Worm (Caenorhabditis elegans) whole organism, L1 larva: Measurements from ENCODE around the gene ceh-36.

ENCODE experiments used
- C16A3.4 ChIP-seq: fragments of 150-350 bp; optimal IDR thresholded peaks from 2 replicates; lab custom pipeline; 2014; ENCODE audit warnings: missing biosample characterization, missing genetic modification characterization
- Y116A8C.19 ChIP-seq: sonication (generic microtip); optimal IDR thresholded peaks from 2 replicates; lab custom pipeline; 2016; ENCODE audit warnings: missing compliant biosample characterization, missing genetic modification characterization, borderline replicate concordance
- aha-1 ChIP-seq: fragments of 150-350 bp; optimal IDR thresholded peaks from 2 replicates; lab custom pipeline; 2014; ENCODE audit warnings: missing biosample characterization, missing genetic modification characterization
- aly-2 ChIP-seq: fragments of 150-350 bp; optimal IDR thresholded peaks from 2 replicates; lab custom pipeline; 2014; ENCODE audit warnings: missing biosample characterization, missing genetic modification characterization
- ama-1 ChIP-seq: fragments of 150-350 bp; optimal IDR thresholded peaks from 2 replicates; lab custom pipeline; 2014
- ceh-63 ChIP-seq: fragments of 200-800 bp; sonication (Bioruptor generic); optimal IDR thresholded peaks from 2 replicates; lab custom pipeline; 2018; ENCODE audit warnings: mild to moderate bottlenecking, missing genetic modification characterization, missing compliant biosample characterization
- ceh-82 ChIP-seq, 3 experiments: fragments of 150-350 bp in 1 of 3; sonication (generic microtip) in 2 of 3; optimal IDR thresholded peaks; 2 replicates each; lab custom pipeline; 2014 to 2017; ENCODE audit warnings: missing biosample characterization in 3 of 3, missing genetic modification characterization in 3 of 3
- ceh-90 ChIP-seq: sonication (generic microtip); optimal IDR thresholded peaks from 2 replicates; lab custom pipeline; 2016; ENCODE audit warnings: missing genetic modification characterization, missing compliant biosample characterization
- dpl-1 ChIP-seq, 3 experiments: fragments of 150-350 bp in 2 of 3; sonication (generic microtip) in 1 of 3; optimal IDR thresholded peaks; 2 replicates each; lab custom pipeline; 2014 to 2017; ENCODE audit warnings: missing biosample characterization in 3 of 3, missing genetic modification characterization in 3 of 3, missing genetic modification reagents in 3 of 3
- dsc-1 ChIP-seq: sonication (generic microtip); optimal IDR thresholded peaks from 2 replicates; lab custom pipeline; 2016; ENCODE audit warnings: mild to moderate bottlenecking, missing genetic modification characterization, missing compliant biosample characterization
- efl-1 ChIP-seq, 4 experiments: fragments of 150-350 bp; optimal IDR thresholded peaks in 3 of 4; peaks in 1 of 4; 1 replicate in 1 of 4; 2 replicates in 3 of 4; lab custom pipeline; 2014; ENCODE audit warnings: missing biosample characterization in 2 of 4, missing genetic modification characterization in 2 of 4, missing genetic modification reagents in 2 of 4
- efl-3 ChIP-seq: fragments of 200-800 bp; sonication (Bioruptor generic); optimal IDR thresholded peaks from 2 replicates; lab custom pipeline; 2018; ENCODE audit warnings: mild to moderate bottlenecking, missing genetic modification characterization, missing compliant biosample characterization
- egl-27 ChIP-seq, 2 experiments: fragments of 150-350 bp in 1 of 2; sonication (generic microtip); optimal IDR thresholded peaks; 3 replicates each; lab custom pipeline; 2017 to 2018; ENCODE audit warnings: missing biosample characterization in 2 of 2, missing genetic modification characterization in 2 of 2, missing genetic modification reagents in 2 of 2
- elt-2 ChIP-seq: sonication (generic microtip); optimal IDR thresholded peaks from 2 replicates; lab custom pipeline; 2016; ENCODE audit warnings: missing genetic modification characterization, mild to moderate bottlenecking, inconsistent platforms, missing compliant biosample characterization, missing genetic modification reagents
- ets-5 ChIP-seq: fragments of 200-800 bp; sonication (Bioruptor generic); IDR thresholded peaks from 2 replicates; pipeline ENCODE4 v1.3.6; 2022; ENCODE audit warnings: missing genetic modification characterization, missing compliant biosample characterization
- fkh-10 ChIP-seq: sonication (generic microtip); optimal IDR thresholded peaks from 2 replicates; lab custom pipeline; 2017; ENCODE audit warnings: missing biosample characterization, missing genetic modification reagents, missing genetic modification characterization
- fkh-8 ChIP-seq: sonication (generic microtip); optimal IDR thresholded peaks from 2 replicates; lab custom pipeline; 2016; ENCODE audit warnings: mild to moderate bottlenecking, missing genetic modification characterization, missing compliant biosample characterization
- grh-1 ChIP-seq: fragments of 200-800 bp; sonication (Bioruptor generic); IDR thresholded peaks from 2 replicates; pipeline ENCODE4 v1.3.6; 2022; ENCODE audit warnings: missing genetic modification reagents, missing genetic modification characterization, missing compliant biosample characterization
- hpl-2 ChIP-seq: fragments of 150-350 bp; optimal IDR thresholded peaks from 2 replicates; lab custom pipeline; 2014; ENCODE audit warnings: missing biosample characterization, missing genetic modification reagents, missing genetic modification characterization
- irx-1 ChIP-seq: sonication (generic microtip); optimal IDR thresholded peaks from 2 replicates; lab custom pipeline; 2016; ENCODE audit warnings: missing genetic modification characterization, missing compliant biosample characterization
- jun-1 ChIP-seq: fragments of 150-350 bp; optimal IDR thresholded peaks from 2 replicates; lab custom pipeline; 2014; ENCODE audit warnings: missing biosample characterization, missing genetic modification reagents, missing genetic modification characterization
- lin-39 ChIP-seq: fragments of 150-350 bp; optimal IDR thresholded peaks from 2 replicates; lab custom pipeline; 2014; ENCODE audit warnings: missing biosample characterization, missing genetic modification reagents, missing genetic modification characterization
- lir-3 ChIP-seq: sonication (generic microtip); optimal IDR thresholded peaks from 2 replicates; lab custom pipeline; 2016; ENCODE audit warnings: mild to moderate bottlenecking, missing genetic modification characterization, moderate library complexity, missing compliant biosample characterization; ENCODE audit not compliant: poor library complexity
- mab-9 ChIP-seq: fragments of 200-800 bp; sonication (Bioruptor generic); IDR thresholded peaks from 2 replicates; pipeline ENCODE4 v1.3.6; 2022; ENCODE audit warnings: missing genetic modification reagents, missing genetic modification characterization, missing compliant biosample characterization
- mdl-1 ChIP-seq, 2 experiments: fragments of 150-350 bp; optimal IDR thresholded peaks; 2 replicates each; lab custom pipeline; 2014 to 2017; ENCODE audit warnings: missing biosample characterization in 2 of 2, missing genetic modification characterization in 2 of 2, inconsistent platforms in 1 of 2
- mef-2 ChIP-seq: fragments of 150-350 bp; optimal IDR thresholded peaks from 2 replicates; lab custom pipeline; 2014; ENCODE audit warnings: missing biosample characterization, missing genetic modification characterization
- nhr-11 ChIP-seq: fragments of 150-350 bp; optimal IDR thresholded peaks from 2 replicates; lab custom pipeline; 2014; ENCODE audit warnings: missing biosample characterization, missing genetic modification characterization
- nhr-20 ChIP-seq: sonication (generic microtip); optimal IDR thresholded peaks from 2 replicates; lab custom pipeline; 2016; ENCODE audit warnings: mild to moderate bottlenecking, missing genetic modification characterization, missing compliant biosample characterization
- nhr-47 ChIP-seq: sonication (generic microtip); optimal IDR thresholded peaks from 2 replicates; lab custom pipeline; 2016; ENCODE audit warnings: mild to moderate bottlenecking, missing genetic modification characterization, moderate library complexity, missing compliant biosample characterization
- nhr-71 ChIP-seq: sonication (generic microtip); optimal IDR thresholded peaks from 2 replicates; lab custom pipeline; 2016; ENCODE audit warnings: mild to moderate bottlenecking, missing genetic modification characterization, moderate library complexity, missing compliant biosample characterization
- nhr-77 ChIP-seq: fragments of 150-350 bp; optimal IDR thresholded peaks from 2 replicates; lab custom pipeline; 2014; ENCODE audit warnings: missing biosample characterization, missing genetic modification characterization
- nhr-85 ChIP-seq: sonication (generic microtip); peaks from one replicate; lab custom pipeline; 2016; ENCODE audit warnings: missing genetic modification characterization, inconsistent platforms, missing compliant biosample characterization
- nhr-90 ChIP-seq: sonication (generic microtip); optimal IDR thresholded peaks from 2 replicates; lab custom pipeline; 2016; ENCODE audit warnings: mild to moderate bottlenecking, missing genetic modification characterization, missing compliant biosample characterization; ENCODE audit not compliant: poor library complexity
- rnt-1 ChIP-seq: sonication (generic microtip); optimal IDR thresholded peaks from 2 replicates; lab custom pipeline; 2016; ENCODE audit warnings: mild to moderate bottlenecking, missing genetic modification characterization, moderate library complexity, missing compliant biosample characterization
- skn-1 ChIP-seq: fragments of 150-350 bp; optimal IDR thresholded peaks from 2 replicates; lab custom pipeline; 2014; ENCODE audit warnings: missing biosample characterization, missing genetic modification characterization
- sox-4 ChIP-seq: sonication (generic microtip); optimal IDR thresholded peaks from 2 replicates; lab custom pipeline; 2016; ENCODE audit warnings: missing genetic modification characterization, missing compliant biosample characterization
- sup-37 ChIP-seq: fragments of 200-800 bp; sonication (Bioruptor generic); optimal IDR thresholded peaks from 2 replicates; lab custom pipeline; 2018; ENCODE audit warnings: mild to moderate bottlenecking, missing genetic modification characterization, missing compliant biosample characterization
- swsn-7 ChIP-seq: sonication (generic microtip); optimal IDR thresholded peaks from 2 replicates; lab custom pipeline; 2016; ENCODE audit warnings: missing genetic modification characterization, missing compliant biosample characterization
- tbx-2 ChIP-seq: sonication (generic microtip); optimal IDR thresholded peaks from 2 replicates; lab custom pipeline; 2016; ENCODE audit warnings: missing genetic modification characterization, missing compliant biosample characterization
- tlp-1 ChIP-seq: fragments of 150-350 bp; optimal IDR thresholded peaks from 2 replicates; lab custom pipeline; 2014; ENCODE audit warnings: missing biosample characterization, missing genetic modification characterization
- unc-130 ChIP-seq: fragments of 150-350 bp; optimal IDR thresholded peaks from 2 replicates; lab custom pipeline; 2017; ENCODE audit warnings: missing biosample characterization, missing genetic modification characterization, inconsistent platforms
- unc-30 ChIP-seq: sonication (generic microtip); optimal IDR thresholded peaks from 2 replicates; lab custom pipeline; 2017; ENCODE audit warnings: missing biosample characterization, missing genetic modification characterization
- unc-86 ChIP-seq: sonication (generic microtip); optimal IDR thresholded peaks from 2 replicates; lab custom pipeline; 2016; ENCODE audit warnings: missing genetic modification characterization, missing compliant biosample characterization
- zip-4 ChIP-seq: fragments of 200-800 bp; sonication (Bioruptor generic); optimal IDR thresholded peaks from 2 replicates; lab custom pipeline; 2018; ENCODE audit warnings: mild to moderate bottlenecking, missing genetic modification characterization, moderate library complexity, missing compliant biosample characterization
- ztf-4 ChIP-seq: fragments of 150-350 bp; optimal IDR thresholded peaks from 2 replicates; lab custom pipeline; 2014; ENCODE audit warnings: missing biosample characterization, missing genetic modification characterization

Gene ceh-36

ce11 chrX:14228764-14229163 is 42.4 kb upstream of the ceh-36 start:
- TF ChIP-seq nhr-90 (tag; lab: Kevin White, UChicago) (peak; percentile 16), irx-1 (tag; lab: Kevin White, UChicago) (no peak), nhr-20 (peak; percentile 11)
- TF ChIP-seq, all 84 proteins: peak for 2

DNA sequence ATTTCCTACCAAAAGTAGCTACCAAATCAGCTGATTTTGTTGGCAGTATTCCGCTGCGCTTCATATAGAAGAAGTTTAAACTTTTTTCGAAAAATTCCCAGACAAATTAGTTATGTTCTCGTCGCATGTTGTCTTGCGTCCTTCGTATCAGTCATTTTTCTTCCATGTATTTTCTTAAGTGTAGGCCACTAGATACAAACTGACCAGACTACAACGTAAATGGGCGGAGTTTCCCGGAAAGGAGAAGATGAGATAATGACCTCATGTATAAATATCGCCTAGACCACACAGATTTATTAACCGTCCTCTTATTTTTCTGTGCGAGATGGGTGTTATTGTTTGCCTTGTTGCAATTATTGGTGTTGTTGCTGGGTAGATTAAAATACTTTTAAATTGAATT is 38.9 kb upstream of the ceh-36 start, which contains the start of gene cyp-13B2:
Gene cyp-13B2, plus strand, starts transcription at position 301 of the 400 bp plus-strand sequence.
- TF ChIP-seq Y116A8C.19 (tag; lab: Kevin White, UChicago), result no peak
- no peak for TF ChIP-seq unc-130
- TF ChIP-seq efl-1 (optimal IDR thresholded peaks at IDR 0.05; lab: Kevin White, UChicago), result no peak
- TF ChIP-seq efl-1 (GFP tag; optimal IDR thresholded peaks at IDR 0.05 in 1 of 2; lab: Kevin White, UChicago), result peak in 1 of 2 experiments; percentile 4
- no peak for TF ChIP-seq mdl-1 (tag; optimal IDR thresholded peaks at IDR 0.05; lab: Kevin White, UChicago)
- TF ChIP-seq unc-30 (tag; lab: Kevin White, UChicago), result no peak
- TF ChIP-seq zip-4, result no peak

- no peak for TF ChIP-seq ama-1 (lab: Kevin White, UChicago)
- TF ChIP-seq aha-1 (tag; lab: Kevin White, UChicago), result no peak
- TF ChIP-seq irx-1 (tag; lab: Kevin White, UChicago), result no peak
- no peak for TF ChIP-seq mef-2
- TF ChIP-seq efl-3, result no peak
- no peak for TF ChIP-seq ets-5 (GFP tag; lab: Robert Waterston, UW)
- no peak for TF ChIP-seq ceh-63 (GFP tag; lab: Kevin White, UChicago)
- no peak for TF ChIP-seq hpl-2 (GFP tag; lab: Kevin White, UChicago)
- no peak for TF ChIP-seq lin-39 (tag; lab: Kevin White, UChicago)
- no peak for TF ChIP-seq rnt-1 (tag; lab: Kevin White, UChicago)
- no peak for TF ChIP-seq fkh-10 (GFP tag; lab: Kevin White, UChicago)
- TF ChIP-seq elt-2 (tag; lab: Kevin White, UChicago), result no peak
- TF ChIP-seq ceh-82 (tag; optimal IDR thresholded peaks at IDR 0.05; lab: Kevin White, UChicago), result no peak
- no peak for TF ChIP-seq nhr-47 (tag; lab: Kevin White, UChicago)
- no peak for TF ChIP-seq nhr-85 (tag; lab: Kevin White, UChicago)
- TF ChIP-seq dsc-1 (tag; lab: Kevin White, UChicago), result no peak
- TF ChIP-seq skn-1, result no peak
- no peak for TF ChIP-seq swsn-7
- TF ChIP-seq mab-9 (GFP tag; lab: Robert Waterston, UW), result no peak
- no peak for TF ChIP-seq lir-3 (tag; lab: Kevin White, UChicago)
These were observed 36.8 kb upstream of the ceh-36 start, which contains the start of gene K06G5.3 for ce11 chrX:14223156-14223555. Gene K06G5.3 (minus strand): TSS chrX:14223256.

- no peak for TF ChIP-seq nhr-11 (tag; lab: Kevin White, UChicago)
- no peak for TF ChIP-seq dpl-1 (GFP tag; optimal IDR thresholded peaks at IDR 0.05; lab: Kevin White, UChicago)
- TF ChIP-seq egl-27 (tag; optimal IDR thresholded peaks at IDR 0.05; lab: Kevin White, UChicago), result no peak
- TF ChIP-seq jun-1 (tag; lab: Kevin White, UChicago), result no peak
- TF ChIP-seq ceh-90 (tag; lab: Kevin White, UChicago), result no peak
- no peak for TF ChIP-seq nhr-77
- no peak for TF ChIP-seq ztf-4 (tag; lab: Kevin White, UChicago)
- TF ChIP-seq ceh-82 (tag; optimal IDR thresholded peaks at IDR 0.05; lab: Kevin White, UChicago), result no peak
- no peak for TF ChIP-seq sup-37 (GFP tag; lab: Kevin White, UChicago)
- TF ChIP-seq nhr-20, result peak; percentile 20
- no peak for TF ChIP-seq sox-4 (tag; lab: Kevin White, UChicago)
- no peak for TF ChIP-seq nhr-71 (tag; lab: Kevin White, UChicago)
- no peak for TF ChIP-seq fkh-8 (tag; lab: Kevin White, UChicago)
- no peak for TF ChIP-seq skn-1
- TF ChIP-seq elt-2 (tag; lab: Kevin White, UChicago), result peak; percentile 98
- TF ChIP-seq ceh-63 (GFP tag; lab: Kevin White, UChicago), result no peak
- no peak for TF ChIP-seq swsn-7
- TF ChIP-seq grh-1 (GFP tag; lab: Robert Waterston, UW), result no peak
- TF ChIP-seq aly-2 (tag; lab: Kevin White, UChicago), result no peak
- TF ChIP-seq C16A3.4, result no peak
- TF ChIP-seq hpl-2 (GFP tag; lab: Kevin White, UChicago), result peak; percentile 14
- no peak for TF ChIP-seq tbx-2 (tag; lab: Kevin White, UChicago)
- no peak for TF ChIP-seq unc-86 (tag; lab: Kevin White, UChicago)
- no peak for TF ChIP-seq aha-1 (tag; lab: Kevin White, UChicago)
- TF ChIP-seq irx-1 (tag; lab: Kevin White, UChicago), result no peak
- peak; percentile 23 for TF ChIP-seq tlp-1 (tag; lab: Kevin White, UChicago)
- no peak for TF ChIP-seq efl-1 (optimal IDR thresholded peaks at IDR 0.05; lab: Kevin White, UChicago)
- no peak for TF ChIP-seq efl-1 (GFP tag; optimal IDR thresholded peaks at IDR 0.05 in 1 of 2; lab: Kevin White, UChicago)
These were observed 28.2 kb upstream of the ceh-36 start, which contains the start of gene K06G5.1 for ce11 chrX:14214520-14215023. Gene K06G5.1 (plus strand): TSS chrX:14214973.
